Fruit fly (Drosophila melanogaster) ovary, adult (tissue): Measurements from ENCODE around the gene CG14042.

Experiments used
- CG17801 ChIP-seq: fragments of 200-800 bp; optimal IDR thresholded peaks from 2 replicates; lab custom pipeline; 2019; ENCODE audit warnings: missing biosample characterization, mild to moderate bottlenecking, missing genetic modification characterization, moderate library complexity; ENCODE audit not compliant: partially characterized antibody

Gene CG14042

DNA sequence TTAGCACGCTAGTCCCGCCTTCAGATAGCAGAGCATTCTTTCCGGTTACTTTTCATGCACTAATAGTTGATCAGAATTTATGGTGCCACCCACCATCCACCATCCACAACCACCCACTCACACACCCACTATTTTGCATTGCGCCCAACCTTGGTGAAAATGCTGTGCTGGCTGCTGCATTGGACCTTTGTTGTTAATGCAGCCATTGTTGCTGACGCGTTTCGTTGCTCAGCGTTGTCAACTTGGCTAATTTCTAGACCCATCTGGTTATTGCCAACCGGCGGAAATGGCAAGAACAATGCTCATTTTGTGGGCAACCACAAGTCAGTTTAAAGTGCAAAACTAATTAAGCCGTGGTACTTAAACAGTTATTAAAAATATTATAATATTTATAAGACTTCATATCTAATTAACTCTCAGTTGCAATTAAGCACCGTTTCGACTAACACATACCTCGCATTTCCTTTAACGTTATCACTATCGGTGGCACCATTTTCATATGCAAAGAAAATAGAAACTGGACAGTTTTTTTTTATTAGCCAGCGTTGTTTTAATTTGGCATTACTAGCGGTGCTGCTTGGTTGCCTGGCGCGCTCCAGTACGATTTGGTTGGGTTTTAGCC lies 51.3 kb downstream of the CG14042 start:
- TF ChIP-seq CG17801: no peak

DNA sequence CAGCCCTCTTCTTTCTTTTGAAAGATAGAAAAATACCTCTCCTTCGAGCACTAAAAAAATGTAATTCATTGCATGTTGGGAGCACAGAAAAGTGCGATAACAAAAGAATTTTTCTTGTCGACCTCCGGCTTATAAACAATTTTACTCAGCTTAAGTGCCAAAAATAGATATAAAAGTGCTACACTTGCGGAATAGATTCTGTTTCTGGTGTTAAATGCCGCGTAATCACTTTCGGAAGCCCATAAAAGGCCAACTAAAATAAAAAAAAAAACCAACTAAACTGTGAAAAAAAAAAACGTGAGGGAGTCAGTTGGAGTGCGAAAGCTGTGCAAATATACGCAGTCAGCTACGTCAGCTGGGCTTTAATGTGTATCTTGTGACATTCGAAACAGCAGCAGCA lies 52.1 kb downstream of the CG14042 start:
- peak; percentile 12 for TF ChIP-seq CG17801

DNA sequence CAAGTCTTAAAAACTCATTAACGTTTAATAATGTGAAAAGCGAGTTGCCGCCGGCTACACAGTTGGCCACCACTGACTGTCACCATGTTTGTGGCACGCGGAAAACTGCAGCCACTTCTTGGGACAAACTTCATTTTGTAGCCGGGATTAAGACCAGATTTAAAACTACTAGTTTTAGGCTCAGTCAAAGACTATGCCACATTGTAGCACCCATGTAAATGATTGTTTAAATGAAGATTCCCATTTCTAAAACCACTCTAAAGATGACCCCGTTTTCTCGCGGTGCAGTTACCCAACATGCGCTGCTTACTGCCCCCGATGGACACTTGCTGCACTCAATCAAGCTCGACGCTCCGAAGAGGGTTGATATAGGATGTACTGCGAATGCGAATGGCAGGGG lies 52.8 kb downstream of the CG14042 start:
- TF ChIP-seq CG17801: no peak
